Worm (Caenorhabditis elegans): ENCODE measurements around the gene mrp-8.

The mrp-8 gene

DNA sequence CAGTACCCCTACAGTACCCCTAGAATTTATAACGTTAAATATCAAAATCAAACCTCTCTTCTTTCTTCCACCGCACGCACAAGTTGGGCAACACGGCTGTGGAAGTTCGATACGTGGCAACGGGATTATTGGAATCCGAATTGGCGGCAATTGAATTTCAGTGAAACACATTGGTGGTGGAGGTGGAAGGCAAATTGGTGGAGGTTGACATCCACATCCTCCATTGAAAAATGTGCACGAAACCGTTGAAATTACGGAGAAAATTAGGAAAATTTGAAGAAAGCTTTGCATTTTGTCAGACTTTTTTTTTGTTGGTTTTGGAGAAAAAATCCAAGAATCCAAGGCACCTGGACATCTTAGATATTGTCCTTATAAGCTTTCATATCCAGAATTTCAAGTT is 67.6 kb downstream of the mrp-8 start:
- no peak for TF ChIP-seq nhr-28 (tag; optimal IDR thresholded peaks at IDR 0.05)
- no peak for TF ChIP-seq lin-32 (GFP tag; optimal IDR thresholded peaks at IDR 0.05)
- TF ChIP-seq hlh-1 (tag; optimal IDR thresholded peaks at IDR 0.05) = no peak
- TF ChIP-seq sem-2 (GFP tag; optimal IDR thresholded peaks at IDR 0.05) = no peak
- no peak for TF ChIP-seq sptf-1 (tag; optimal IDR thresholded peaks at IDR 0.05)

DNA sequence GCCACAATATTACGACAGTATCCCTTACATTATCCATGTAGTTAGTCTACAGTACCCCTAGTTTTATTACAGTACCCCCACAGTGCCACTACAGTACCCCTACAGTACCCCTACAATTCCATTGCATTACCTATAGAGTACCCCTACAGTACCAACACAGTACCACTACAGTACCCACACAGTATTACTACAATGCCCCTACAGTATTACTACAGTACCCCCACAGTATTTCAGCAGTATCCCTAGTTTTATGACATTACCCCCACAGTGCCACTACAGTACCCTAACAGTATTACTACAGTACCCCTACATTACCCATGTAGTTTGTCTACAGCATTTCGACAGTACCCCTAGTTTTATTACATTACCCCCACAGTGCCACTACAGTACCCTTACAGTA is 69.5 kb downstream of the mrp-8 start:
- TF ChIP-seq lin-32 (GFP tag; optimal IDR thresholded peaks at IDR 0.05) = peak; percentile 40
- TF ChIP-seq bed-3 (GFP tag; optimal IDR thresholded peaks at IDR 0.05) = no peak
- peak; percentile 17 for TF ChIP-seq lsy-2 (tag; optimal IDR thresholded peaks at IDR 0.05)
- TF ChIP-seq sptf-1 (tag; optimal IDR thresholded peaks at IDR 0.05) = peak; percentile 51
